Worm (Caenorhabditis elegans): Measurements from ENCODE around the gene sri-66.
A peak's percentile ranks its signal among the peaks of the same experiment; 100 is the strongest.

sri-66 gene

ce11 chrV:17059987-17060386 is at the start of gene sri-66:
TSS of gene sri-66 (plus strand) at chrV:17060287.
- TF ChIP-seq skn-1 (tag; optimal IDR thresholded peaks at IDR 0.05), result no peak
- TF ChIP-seq snpc-4 (tag; optimal IDR thresholded peaks at IDR 0.05), result no peak
- no peak for TF ChIP-seq F37D6.2 (tag; optimal IDR thresholded peaks at IDR 0.05)
- TF ChIP-seq lin-39 (tag; optimal IDR thresholded peaks at IDR 0.05), result no peak
- no peak for TF ChIP-seq T20F7.1 (GFP tag; optimal IDR thresholded peaks at IDR 0.05)
- TF ChIP-seq daf-16 (GFP tag; optimal IDR thresholded peaks at IDR 0.05), result no peak
- TF ChIP-seq daf-16 (tag; optimal IDR thresholded peaks at IDR 0.05), result no peak

DNA sequence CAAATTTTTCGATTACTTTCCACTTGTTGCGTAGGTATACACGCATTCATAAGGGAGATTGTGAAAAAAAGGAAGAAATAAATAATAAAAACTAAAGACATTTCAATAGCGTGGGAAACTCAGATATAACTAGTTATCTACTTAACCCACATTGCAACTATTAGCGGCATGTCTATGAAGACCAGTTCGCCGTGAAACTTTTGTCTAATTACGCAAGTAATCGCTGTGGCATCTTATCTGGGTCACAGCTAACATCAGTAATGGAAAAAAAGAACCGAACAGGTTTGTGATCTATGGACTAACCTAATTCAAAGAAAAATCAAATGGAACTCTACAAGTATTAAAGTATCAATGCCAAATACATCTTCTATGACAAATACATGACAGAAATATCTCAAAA is 46.9 kb upstream of the sri-66 start, which contains the start of gene clec-241:
TSS of gene clec-241 (minus strand) at position 101 of the 400 bp plus-strand sequence.
- no peak for TF ChIP-seq nhr-111 (GFP tag; optimal IDR thresholded peaks at IDR 0.05)
- TF ChIP-seq pqm-1 (tag; optimal IDR thresholded peaks at IDR 0.05), result no peak
- no peak for TF ChIP-seq hmg-1.1 (GFP tag; IDR thresholded peaks at IDR 0.05)
- no peak for TF ChIP-seq mes-2 (tag; optimal IDR thresholded peaks at IDR 0.05; ENCODE audit: poor library complexity, severe bottlenecking)
- TF ChIP-seq tag-97 (GFP tag; IDR thresholded peaks at IDR 0.05), result no peak
- no peak for TF ChIP-seq madf-5 (GFP tag; IDR thresholded peaks at IDR 0.05)

DNA sequence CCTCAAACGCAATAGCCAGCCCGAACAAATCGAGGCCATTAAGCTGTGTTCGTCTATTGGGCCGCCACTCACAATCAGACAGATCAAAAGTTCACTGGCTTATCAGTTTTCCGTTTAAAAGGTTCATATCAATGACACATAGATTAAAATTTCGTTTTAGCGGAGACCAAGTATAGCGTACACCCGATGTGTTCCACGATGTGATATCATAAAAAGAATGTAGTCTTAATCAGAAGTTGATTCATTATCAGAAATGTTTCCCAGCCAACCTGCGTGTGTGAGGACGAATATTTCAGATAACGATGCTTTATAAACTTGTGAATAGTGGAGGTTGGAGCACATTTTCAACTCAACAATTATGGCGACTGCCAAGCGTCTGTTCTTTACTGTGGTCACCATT is 46.0 kb upstream of the sri-66 start, which contains the start of gene clc-13:
TSS of gene clc-13 (plus strand) at position 359 of the 400 bp plus-strand sequence.
- TF ChIP-seq nhr-28 (tag; optimal IDR thresholded peaks at IDR 0.05) (peak; percentile 44), pqm-1 (tag; optimal IDR thresholded peaks at IDR 0.05) (peak; percentile 21), T26A8.4 (GFP tag; IDR thresholded peaks at IDR 0.05) (no peak), nhr-237 (tag; optimal IDR thresholded peaks at IDR 0.05) (no peak), dmd-6 (GFP tag; IDR thresholded peaks at IDR 0.05) (peak; percentile 79), gei-8 (GFP tag; optimal IDR thresholded peaks at IDR 0.05) (no peak), unc-62 (GFP tag; optimal IDR thresholded peaks at IDR 0.05 in 1 of 2) (peak in 1 of 2 experiments; percentile 11), unc-62 (tag; optimal IDR thresholded peaks at IDR 0.05) (no peak), lin-39 (tag; optimal IDR thresholded peaks at IDR 0.05) (no peak), lim-7 (GFP tag; IDR thresholded peaks at IDR 0.05) (no peak), hlh-11 (tag; optimal IDR thresholded peaks at IDR 0.05) (peak; percentile 22), madf-9 (GFP tag; conservative IDR thresholded peaks at IDR 0.05) (no peak), aha-1 (tag) (peak; percentile 22), lin-15B (tag; optimal IDR thresholded peaks at IDR 0.05) (no peak)

DNA sequence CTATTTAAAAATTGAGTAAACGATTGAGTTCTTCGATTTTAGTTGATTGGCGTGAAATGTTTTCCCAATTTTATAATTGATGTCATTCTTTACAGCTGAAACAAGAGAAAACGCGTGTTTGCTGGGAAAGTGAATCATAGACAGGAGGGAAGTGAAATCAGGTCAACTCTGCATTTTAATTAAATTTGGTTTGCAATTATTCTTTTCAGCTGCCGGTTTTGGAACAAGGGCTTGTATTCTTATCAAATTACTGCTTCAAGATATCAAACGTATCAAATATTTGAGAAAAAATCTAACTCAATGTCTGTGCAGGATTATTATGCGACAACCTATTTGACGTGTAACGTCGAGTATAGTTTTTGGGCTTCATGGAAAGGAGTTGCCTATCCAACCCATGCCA is 43.3 kb upstream of the sri-66 start, which contains the start of gene srh-97:
TSS of gene srh-97 (plus strand) at position 301 of the 400 bp plus-strand sequence.
- TF ChIP-seq snpc-4 (tag; optimal IDR thresholded peaks at IDR 0.05) (no peak), F10B5.3 (tag; optimal IDR thresholded peaks at IDR 0.05) (no peak), jun-1 (tag; optimal IDR thresholded peaks at IDR 0.05) (no peak), cey-2 (tag; optimal IDR thresholded peaks at IDR 0.05; ENCODE audit: borderline replicate concordance, insufficient read depth) (no peak), lin-13 (GFP tag; optimal IDR thresholded peaks at IDR 0.05) (no peak), nhr-10 (tag; optimal IDR thresholded peaks at IDR 0.05) (no peak), gei-8 (GFP tag; optimal IDR thresholded peaks at IDR 0.05) (no peak), ceh-82 (tag; optimal IDR thresholded peaks at IDR 0.05) (no peak), nhr-25 (tag; optimal IDR thresholded peaks at IDR 0.05; ENCODE audit: borderline replicate concordance, insufficient read depth) (no peak), snpc-1.2 (GFP tag; IDR thresholded peaks at IDR 0.05) (no peak), aha-1 (tag) (no peak), ztf-7 (tag; optimal IDR thresholded peaks at IDR 0.05) (no peak)

ce11 chrV:17019690-17020089 is 40.4 kb upstream of the sri-66 start, which contains the start of gene F49H6.17:
TSS of gene F49H6.17 (plus strand) at chrV:17019990.
- TF ChIP-seq ZK546.5 (tag; optimal IDR thresholded peaks at IDR 0.05) (no peak), aly-2 (tag; optimal IDR thresholded peaks at IDR 0.05) (no peak), F37D6.2 (tag; optimal IDR thresholded peaks at IDR 0.05) (no peak), php-3 (GFP tag; IDR thresholded peaks at IDR 0.05) (no peak), lsy-2 (tag; optimal IDR thresholded peaks at IDR 0.05) (no peak), lin-39 (tag; optimal IDR thresholded peaks at IDR 0.05) (no peak), ceh-62 (tag; optimal IDR thresholded peaks at IDR 0.05) (no peak), hif-1 (tag; optimal IDR thresholded peaks at IDR 0.05) (no peak), snpc-4 (tag; optimal IDR thresholded peaks at IDR 0.05) (no peak), daf-19 (GFP tag; conservative IDR thresholded peaks at IDR 0.05) (no peak), ceh-44 (GFP tag; IDR thresholded peaks at IDR 0.05) (no peak), nhr-102 (tag; optimal IDR thresholded peaks at IDR 0.05) (no peak), daf-8 (GFP tag; IDR thresholded peaks at IDR 0.05) (no peak)
